Worm (Caenorhabditis elegans): Measurements from ENCODE around the gene ncx-3.
A peak's percentile ranks its signal among the peaks of the same experiment; 100 is the strongest.

Gene ncx-3

DNA sequence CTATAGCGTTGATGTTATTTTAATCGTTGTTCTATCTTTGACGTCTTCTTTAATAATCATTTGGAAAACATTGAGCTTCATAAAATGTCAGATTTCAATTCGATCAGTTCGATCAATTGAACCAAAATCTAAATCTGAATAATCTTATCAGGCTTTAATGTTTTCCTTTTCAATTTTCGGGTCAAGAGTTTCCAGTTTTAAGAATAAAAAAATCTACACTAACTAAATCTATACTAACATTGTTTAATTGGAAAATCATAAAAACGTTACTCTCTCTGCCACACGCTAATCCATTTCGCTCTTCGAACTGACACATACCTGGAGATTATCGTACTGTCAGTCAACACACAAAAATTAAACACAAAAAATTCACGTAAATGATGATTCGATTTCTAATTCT, 47.8 kb downstream of the ncx-3 start, which contains the start of gene T25B9.11:
T25B9.11 (plus strand) TSS at position 301 of the 400 bp plus-strand sequence.
- TF ChIP-seq gmeb-2 (tag; optimal IDR thresholded peaks at IDR 0.05) (no peak), fkh-6 (tag; optimal IDR thresholded peaks at IDR 0.05) (no peak)

- TF ChIP-seq T23F11.4 (GFP tag; optimal IDR thresholded peaks at IDR 0.05) (no peak), gmeb-2 (tag; optimal IDR thresholded peaks at IDR 0.05) (no peak), eyg-1 (tag; optimal IDR thresholded peaks at IDR 0.05) (no peak), rnt-1 (tag; optimal IDR thresholded peaks at IDR 0.05) (no peak), pros-1 (tag; optimal IDR thresholded peaks at IDR 0.05) (no peak), pax-1 (tag; optimal IDR thresholded peaks at IDR 0.05) (no peak), elt-4 (tag; optimal IDR thresholded peaks at IDR 0.05) (no peak), npax-4 (tag; optimal IDR thresholded peaks at IDR 0.05) (no peak), ceh-14 (tag; optimal IDR thresholded peaks at IDR 0.05) (no peak), ttx-3 (tag; optimal IDR thresholded peaks at IDR 0.05) (no peak), ceh-30 (tag; optimal IDR thresholded peaks at IDR 0.05) (no peak), dve-1 (tag; optimal IDR thresholded peaks at IDR 0.05) (no peak), pat-9 (tag; optimal IDR thresholded peaks at IDR 0.05) (no peak), ahr-1 (tag; optimal IDR thresholded peaks at IDR 0.05) (no peak), odd-2 (tag; optimal IDR thresholded peaks at IDR 0.05) (no peak), ceh-18 (tag; optimal IDR thresholded peaks at IDR 0.05) (no peak), pha-2 (tag; optimal IDR thresholded peaks at IDR 0.05) (no peak), unc-42 (tag; optimal IDR thresholded peaks at IDR 0.05) (no peak), pag-3 (tag; optimal IDR thresholded peaks at IDR 0.05; ENCODE audit: borderline replicate concordance) (no peak)
Measured at ce11 chrIV:10765053-10765452, 48.6 kb downstream of the ncx-3 start, which contains the start of gene T25B9.12. Gene T25B9.12, plus strand, starts transcription at chrIV:10765353.

ce11 chrIV:10766071-10766470, 49.6 kb downstream of the ncx-3 start:
- TF ChIP-seq ceh-34 (tag; optimal IDR thresholded peaks at IDR 0.05): no peak
- TF ChIP-seq unc-86 (tag; optimal IDR thresholded peaks at IDR 0.05): no peak
- no peak for TF ChIP-seq ttx-3 (tag; optimal IDR thresholded peaks at IDR 0.05)
- TF ChIP-seq Y22D7AL.16 (tag; optimal IDR thresholded peaks at IDR 0.05): no peak
- no peak for TF ChIP-seq hlh-6 (tag; optimal IDR thresholded peaks at IDR 0.05)
- TF ChIP-seq elt-4 (tag; optimal IDR thresholded peaks at IDR 0.05): no peak
- no peak for TF ChIP-seq unc-55 (GFP tag; optimal IDR thresholded peaks at IDR 0.05)
- no peak for TF ChIP-seq ceh-19 (GFP tag; optimal IDR thresholded peaks at IDR 0.05)
- no peak for TF ChIP-seq tbx-7 (tag; optimal IDR thresholded peaks at IDR 0.05)
- no peak for TF ChIP-seq sox-4 (tag; optimal IDR thresholded peaks at IDR 0.05)
- no peak for TF ChIP-seq pag-3 (tag; optimal IDR thresholded peaks at IDR 0.05; ENCODE audit: borderline replicate concordance)

ce11 chrIV:10768146-10768636, 51.7 kb downstream of the ncx-3 start, which contains the start of gene T25B9.8:
Gene T25B9.8, minus strand, starts transcription at chrIV:10768196.
- TF ChIP-seq unc-42 (tag; optimal IDR thresholded peaks at IDR 0.05) (peak; percentile 33), ceh-34 (tag; optimal IDR thresholded peaks at IDR 0.05) (no peak)

ce11 chrIV:10769353-10769752, 52.9 kb downstream of the ncx-3 start, which contains the start of gene T25B9.9:
Gene T25B9.9, plus strand, starts transcription at chrIV:10769653.
- TF ChIP-seq sdc-2 (tag; optimal IDR thresholded peaks at IDR 0.05): no peak
- no peak for TF ChIP-seq dmd-4 (tag; optimal IDR thresholded peaks at IDR 0.05; ENCODE audit: borderline replicate concordance)
- no peak for TF ChIP-seq ceh-14 (tag; optimal IDR thresholded peaks at IDR 0.05)
- TF ChIP-seq ceh-22 (tag; optimal IDR thresholded peaks at IDR 0.05): no peak
- TF ChIP-seq dve-1 (tag; optimal IDR thresholded peaks at IDR 0.05): no peak
- TF ChIP-seq npax-4 (tag; optimal IDR thresholded peaks at IDR 0.05): no peak
- TF ChIP-seq nhr-11 (tag; optimal IDR thresholded peaks at IDR 0.05): no peak

DNA sequence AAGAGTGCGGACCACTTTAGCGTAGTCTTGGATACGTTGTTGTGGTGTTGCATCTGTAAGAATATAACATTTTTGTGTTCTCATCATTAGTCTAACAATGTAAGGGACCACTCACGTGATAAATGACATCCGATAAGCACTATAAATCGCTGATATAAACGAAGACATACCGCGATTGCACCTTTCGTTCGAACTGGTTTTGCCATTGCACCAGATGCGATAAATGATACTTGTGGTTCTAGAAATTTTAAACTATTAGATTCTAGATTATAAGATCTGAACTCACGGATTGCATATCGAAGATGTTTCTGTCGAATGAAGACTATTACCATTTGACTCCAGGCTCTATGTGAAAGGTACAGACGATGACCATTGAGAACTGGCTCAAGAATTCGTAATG, 54.8 kb downstream of the ncx-3 start:
- TF ChIP-seq pat-9 (tag; optimal IDR thresholded peaks at IDR 0.05) (no peak), rnt-1 (tag; optimal IDR thresholded peaks at IDR 0.05) (no peak), unc-55 (GFP tag; optimal IDR thresholded peaks at IDR 0.05) (no peak), tbx-7 (tag; optimal IDR thresholded peaks at IDR 0.05) (no peak), dve-1 (tag; optimal IDR thresholded peaks at IDR 0.05) (no peak), hlh-15 (tag; optimal IDR thresholded peaks at IDR 0.05) (no peak), nhr-11 (tag; optimal IDR thresholded peaks at IDR 0.05) (no peak), pqm-1 (tag; optimal IDR thresholded peaks at IDR 0.05) (no peak), dmd-4 (tag; optimal IDR thresholded peaks at IDR 0.05; ENCODE audit: borderline replicate concordance) (no peak), K09A11.1 (tag; optimal IDR thresholded peaks at IDR 0.05; ENCODE audit: insufficient read depth) (no peak), C08G9.2 (tag; optimal IDR thresholded peaks at IDR 0.05) (no peak), nhr-232 (tag; optimal IDR thresholded peaks at IDR 0.05) (no peak), ceh-48 (tag; optimal IDR thresholded peaks at IDR 0.05) (no peak), hlh-30 (tag; optimal IDR thresholded peaks at IDR 0.05; ENCODE audit: insufficient read depth) (no peak), fkh-6 (tag; optimal IDR thresholded peaks at IDR 0.05) (no peak), C38D4.7 (GFP tag; optimal IDR thresholded peaks at IDR 0.05) (no peak), lim-6 (tag; optimal IDR thresholded peaks at IDR 0.05) (no peak)

All from whole organism, late embryonic.